Worm (Caenorhabditis elegans) whole organism, L4 larva: ENCODE data around the gene sth-1.

ENCODE experiments used
- F49E8.2 ChIP-seq: sonication (generic microtip); optimal IDR thresholded peaks from 2 replicates; lab custom pipeline; 2016; ENCODE audit warnings: missing compliant biosample characterization, mild to moderate bottlenecking, missing genetic modification characterization, borderline replicate concordance
- T20F7.1 ChIP-seq: fragments of 200-800 bp; sonication (Bioruptor generic); optimal IDR thresholded peaks from 2 replicates; lab custom pipeline; 2018; ENCODE audit warnings: mild to moderate bottlenecking, missing genetic modification characterization, missing compliant biosample characterization
- aha-1 ChIP-seq: fragments of 150-350 bp; peaks from one replicate; lab custom pipeline; 2014; ENCODE audit warnings: missing biosample characterization, missing genetic modification characterization
- ama-1 ChIP-seq: fragments of 150-350 bp; optimal IDR thresholded peaks from 2 replicates; lab custom pipeline; 2014; ENCODE audit warnings: inconsistent platforms, mixed read lengths
- ceh-28 ChIP-seq: fragments of 150-350 bp; optimal IDR thresholded peaks from 2 replicates; lab custom pipeline; 2014; ENCODE audit warnings: missing biosample characterization, missing genetic modification reagents, missing genetic modification characterization
- ces-1 ChIP-seq: fragments of 150-350 bp; sonication (generic microtip); optimal IDR thresholded peaks from 4 replicates; lab custom pipeline; 2014; ENCODE audit warnings: missing biosample characterization, missing genetic modification reagents, missing genetic modification characterization
- daf-16 ChIP-seq, 3 experiments: sonication (generic microtip); optimal IDR thresholded peaks; 2 replicates each; lab custom pipeline; 2016 to 2017; ENCODE audit warnings: missing genetic modification characterization in 3 of 3, missing genetic modification reagents in 3 of 3, mild to moderate bottlenecking in 2 of 3, missing compliant biosample characterization in 2 of 3, missing biosample characterization in 1 of 3, moderate library complexity in 1 of 3
- daf-19 ChIP-seq: fragments of 200-800 bp; sonication (Bioruptor generic); conservative IDR thresholded peaks from 2 replicates; pipeline ENCODE4 v1.3.6; 2022; ENCODE audit warnings: missing genetic modification characterization, missing compliant biosample characterization
- dmd-6 ChIP-seq: fragments of 200-800 bp; sonication (Bioruptor generic); IDR thresholded peaks from 2 replicates; pipeline ENCODE4 v1.3.6; 2022; ENCODE audit warnings: missing genetic modification reagents, missing genetic modification characterization, missing compliant biosample characterization
- dpl-1 ChIP-seq: fragments of 150-350 bp; optimal IDR thresholded peaks from 2 replicates; lab custom pipeline; 2014; ENCODE audit warnings: missing biosample characterization, missing genetic modification reagents, missing genetic modification characterization
- duxl-1 ChIP-seq: sonication (generic microtip); optimal IDR thresholded peaks from 2 replicates; lab custom pipeline; 2016; ENCODE audit warnings: mild to moderate bottlenecking, missing genetic modification characterization, moderate library complexity, missing compliant biosample characterization; ENCODE audit not compliant: poor library complexity
- fkh-10 ChIP-seq: fragments of 150-350 bp; optimal IDR thresholded peaks from 2 replicates; lab custom pipeline; 2014; ENCODE audit warnings: missing biosample characterization, missing genetic modification reagents, missing genetic modification characterization
- gei-8 ChIP-seq: fragments of 200-800 bp; sonication (Bioruptor generic); optimal IDR thresholded peaks from 2 replicates; lab custom pipeline; 2018; ENCODE audit warnings: mild to moderate bottlenecking, missing genetic modification characterization, missing compliant biosample characterization
- hif-1 ChIP-seq, 2 experiments: sonication (generic microtip); optimal IDR thresholded peaks; 2 replicates each; lab custom pipeline; 2016 to 2017; ENCODE audit warnings: missing compliant biosample characterization in 2 of 2, missing genetic modification characterization in 2 of 2, missing genetic modification reagents in 2 of 2, missing genotype in 2 of 2, mild to moderate bottlenecking in 1 of 2
- hlh-30 ChIP-seq: sonication (generic microtip); optimal IDR thresholded peaks from 2 replicates; lab custom pipeline; 2017; ENCODE audit warnings: antibody characterized with exemption, mild to moderate bottlenecking, missing genetic modification characterization, missing compliant biosample characterization; ENCODE audit not compliant: insufficient read depth
- lin-13 ChIP-seq: fragments of 150-350 bp; optimal IDR thresholded peaks from 2 replicates; lab custom pipeline; 2014; ENCODE audit warnings: missing biosample characterization, missing genetic modification reagents, missing genetic modification characterization
- lin-29 ChIP-seq: fragments of 200-800 bp; sonication (Bioruptor generic); IDR thresholded peaks from 2 replicates; pipeline ENCODE4 v1.3.6; 2022; ENCODE audit warnings: missing genetic modification reagents, missing genetic modification characterization, missing compliant biosample characterization
- lin-38 ChIP-seq: fragments of 200-800 bp; sonication (Bioruptor generic); IDR thresholded peaks from 2 replicates; pipeline ENCODE4 v1.3.6; 2022; ENCODE audit warnings: missing genetic modification reagents, missing genetic modification characterization, missing compliant biosample characterization
- lsy-2 ChIP-seq, 2 experiments: fragments of 150-350 bp in 1 of 2; sonication (generic microtip) in 1 of 2; optimal IDR thresholded peaks; 2 replicates each; lab custom pipeline; 2014 to 2017; ENCODE audit warnings: missing biosample characterization in 2 of 2, missing genetic modification characterization in 2 of 2
- mep-1 ChIP-seq: fragments of 150-350 bp; sonication (generic microtip); optimal IDR thresholded peaks from 3 replicates; lab custom pipeline; 2014; ENCODE audit warnings: missing biosample characterization, missing genetic modification characterization
- mes-2 ChIP-seq: sonication (generic microtip); optimal IDR thresholded peaks from 2 replicates; lab custom pipeline; 2016; ENCODE audit warnings: missing genotype, mild to moderate bottlenecking, missing genetic modification characterization, missing compliant biosample characterization; ENCODE audit not compliant: poor library complexity, severe bottlenecking
- nhr-102 ChIP-seq: sonication (generic microtip); optimal IDR thresholded peaks from 2 replicates; lab custom pipeline; 2016; ENCODE audit warnings: mild to moderate bottlenecking, missing genetic modification characterization, moderate library complexity, missing compliant biosample characterization
- nhr-237 ChIP-seq: sonication (generic microtip); optimal IDR thresholded peaks from 2 replicates; lab custom pipeline; 2017; ENCODE audit warnings: missing biosample characterization, missing genetic modification characterization
- nhr-28 ChIP-seq: fragments of 150-350 bp; optimal IDR thresholded peaks from 2 replicates; lab custom pipeline; 2014; ENCODE audit warnings: missing biosample characterization, missing genetic modification characterization
- nhr-41 ChIP-seq: fragments of 200-800 bp; sonication (Bioruptor generic); IDR thresholded peaks from 2 replicates; pipeline ENCODE4 v1.3.6; 2022; ENCODE audit warnings: missing genetic modification reagents, missing genetic modification characterization, missing compliant biosample characterization
- nhr-6 ChIP-seq: fragments of 150-350 bp; optimal IDR thresholded peaks from 2 replicates; lab custom pipeline; 2014; ENCODE audit warnings: missing biosample characterization, missing genetic modification characterization
- php-3 ChIP-seq: fragments of 200-800 bp; sonication (Bioruptor generic); IDR thresholded peaks from 2 replicates; pipeline ENCODE4 v1.3.6; 2022; ENCODE audit warnings: missing genetic modification reagents, missing genetic modification characterization, missing compliant biosample characterization
- snpc-1.2 ChIP-seq: fragments of 200-800 bp; sonication (Bioruptor generic); IDR thresholded peaks from 2 replicates; pipeline ENCODE4 v1.3.6; 2022; ENCODE audit warnings: missing genetic modification reagents, missing genetic modification characterization, missing compliant biosample characterization
- snpc-4 ChIP-seq: fragments of 150-350 bp; optimal IDR thresholded peaks from 2 replicates; lab custom pipeline; 2014; ENCODE audit warnings: missing biosample characterization, missing genetic modification characterization
- tag-97 ChIP-seq: fragments of 200-800 bp; sonication (Bioruptor generic); IDR thresholded peaks from 2 replicates; pipeline ENCODE4 v1.3.6; 2022; ENCODE audit warnings: missing genetic modification characterization, missing compliant biosample characterization
- unc-130 ChIP-seq: sonication (generic microtip); optimal IDR thresholded peaks from 2 replicates; lab custom pipeline; 2016; ENCODE audit warnings: missing genetic modification reagents, missing genetic modification characterization, missing compliant biosample characterization
- zfp-3 ChIP-seq: fragments of 200-800 bp; sonication (Bioruptor generic); conservative IDR thresholded peaks from 2 replicates; pipeline ENCODE4 v1.3.6; 2022; ENCODE audit warnings: missing genetic modification reagents, missing genetic modification characterization, missing compliant biosample characterization

Gene sth-1

ce11 chrV:8027429-8028142, 24.4 kb upstream of the sth-1 start (continued):
- TF ChIP-seq hlh-30 (tag; lab: Kevin White, UChicago) (no peak), ceh-28 (tag; lab: Kevin White, UChicago) (no peak), nhr-237 (tag; lab: Kevin White, UChicago) (no peak)

ce11 chrV:8028825-8029489, 23.0 kb upstream of the sth-1 start, which contains the start of gene oma-2:
Gene oma-2, plus strand, starts transcription at chrV:8029439.
- TF ChIP-seq snpc-4, result no peak
- TF ChIP-seq ama-1 (lab: Kevin White, UChicago), result no peak
- TF ChIP-seq nhr-102, result no peak
- peak; percentile 33 for TF ChIP-seq lin-13
- peak; percentile 33 for TF ChIP-seq unc-130 (GFP tag; lab: Kevin White, UChicago)
- TF ChIP-seq lin-38 (GFP tag; lab: Robert Waterston, UW), result peak; percentile 34
- no peak for TF ChIP-seq daf-16 (GFP tag; optimal IDR thresholded peaks at IDR 0.05; lab: Kevin White, UChicago)
- TF ChIP-seq daf-16 (tag; optimal IDR thresholded peaks at IDR 0.05; lab: Kevin White, UChicago), result no peak
- no peak for TF ChIP-seq zfp-3 (GFP tag; lab: Robert Waterston, UW)
- no peak for TF ChIP-seq nhr-28 (tag; lab: Kevin White, UChicago)
- peak in 1 of 2 experiments; percentile 25 for TF ChIP-seq lsy-2 (tag; optimal IDR thresholded peaks at IDR 0.05; lab: Kevin White, UChicago)
- peak; percentile 35 for TF ChIP-seq F49E8.2 (tag; lab: Kevin White, UChicago)

- peak in 1 of 2 experiments; percentile 71 for TF ChIP-seq lsy-2 (tag; optimal IDR thresholded peaks at IDR 0.05; lab: Kevin White, UChicago)
- peak; percentile 17 for TF ChIP-seq mep-1 (tag; lab: Kevin White, UChicago)
- no peak for TF ChIP-seq php-3
- no peak for TF ChIP-seq daf-16 (GFP tag; optimal IDR thresholded peaks at IDR 0.05; lab: Kevin White, UChicago)
- TF ChIP-seq daf-16 (tag; optimal IDR thresholded peaks at IDR 0.05; lab: Kevin White, UChicago), result peak; percentile 37
- peak; percentile 7 for TF ChIP-seq fkh-10
- TF ChIP-seq lin-38 (GFP tag; lab: Robert Waterston, UW), result peak; percentile 93
- TF ChIP-seq aha-1, result peak; percentile 11
- TF ChIP-seq T20F7.1, result peak; percentile 46
- TF ChIP-seq daf-19 (GFP tag; lab: Robert Waterston, UW), result no peak
- 0 out of 2 replicates have a peak, but pooled peaks have one; percentile 13 for TF ChIP-seq dmd-6 (GFP tag; lab: Robert Waterston, UW)
- TF ChIP-seq hif-1 (tag; optimal IDR thresholded peaks at IDR 0.05; lab: Kevin White, UChicago), result no peak
- TF ChIP-seq nhr-28 (tag; lab: Kevin White, UChicago), result peak; percentile 38
- peak; percentile 58 for TF ChIP-seq mes-2 (tag; lab: Kevin White, UChicago)
- peak; percentile 49 for TF ChIP-seq hlh-30 (tag; lab: Kevin White, UChicago)
- no peak for TF ChIP-seq nhr-41 (GFP tag; lab: Robert Waterston, UW)
- TF ChIP-seq nhr-237 (tag; lab: Kevin White, UChicago), result no peak
- peak; percentile 93 for TF ChIP-seq dpl-1 (GFP tag; lab: Kevin White, UChicago)
- TF ChIP-seq lin-29 (GFP tag; lab: Robert Waterston, UW), result no peak
- TF ChIP-seq gei-8 (GFP tag; lab: Kevin White, UChicago), result no peak
- peak; percentile 19 for TF ChIP-seq duxl-1 (tag; lab: Kevin White, UChicago)
- TF ChIP-seq snpc-1.2 (GFP tag; lab: Robert Waterston, UW), result 0 out of 2 replicates have a peak, but pooled peaks have one; percentile 31
- peak; percentile 4 for TF ChIP-seq nhr-6 (tag; lab: Kevin White, UChicago)
- peak; percentile 33 for TF ChIP-seq ama-1 (lab: Kevin White, UChicago)
- peak; percentile 7 for TF ChIP-seq F49E8.2 (tag; lab: Kevin White, UChicago)
- TF ChIP-seq ces-1 (GFP tag; lab: Kevin White, UChicago), result no peak
- no peak for TF ChIP-seq tag-97
- TF ChIP-seq, all 104 proteins: peak for 17
Observed at ce11 chrV:8031121-8031520, 20.8 kb upstream of the sth-1 start, which contains the start of gene vars-1. Gene vars-1, plus strand, starts transcription at chrV:8031411.
